Fruit fly (Drosophila melanogaster) whole organism, embryonic: ENCODE measurements around the gene CG10337.

Experiments used
- Atf-2 ChIP-seq: fragments of 200-800 bp; sonication (Bioruptor generic); optimal IDR thresholded peaks from 2 replicates; lab custom pipeline; 2016; ENCODE audit warnings: missing biosample characterization, missing genetic modification characterization
- Atf3 ChIP-seq: fragments of 200-800 bp; sonication (Bioruptor generic); optimal IDR thresholded peaks from 3 replicates; lab custom pipeline; 2016; ENCODE audit warnings: missing biosample characterization, missing genetic modification characterization
- CG11085 ChIP-seq: fragments of 200-800 bp; sonication (Bioruptor generic); IDR thresholded peaks from 2 replicates; pipeline ENCODE4 v1.3.6; 2022; ENCODE audit warnings: missing biosample characterization, missing genetic modification characterization
- CG11723 ChIP-seq: fragments of 200-800 bp; sonication (Bioruptor generic); optimal IDR thresholded peaks from 2 replicates; lab custom pipeline; 2017; ENCODE audit warnings: missing biosample characterization, mild to moderate bottlenecking, missing genetic modification characterization
- CG13123 ChIP-seq: fragments of 200-800 bp; sonication (Bioruptor generic); optimal IDR thresholded peaks from 2 replicates; lab custom pipeline; 2016; ENCODE audit warnings: missing biosample characterization, missing genetic modification characterization
- CG13775 ChIP-seq: fragments of 200-800 bp; sonication (Bioruptor generic); optimal IDR thresholded peaks from 3 replicates; lab custom pipeline; 2017; ENCODE audit warnings: missing biosample characterization, mild to moderate bottlenecking, missing genetic modification characterization
- CG14014 ChIP-seq: fragments of 200-800 bp; sonication (Bioruptor generic); IDR thresholded peaks from 2 replicates; pipeline ENCODE4 v1.3.6; 2022; ENCODE audit warnings: missing biosample characterization, missing genetic modification characterization
- CG14050 ChIP-seq: fragments of 200-800 bp; sonication (Bioruptor generic); IDR thresholded peaks from 3 replicates; pipeline ENCODE4 v1.3.6; 2022; ENCODE audit warnings: missing biosample characterization, missing genetic modification characterization
- CG1529 ChIP-seq: fragments of 200-800 bp; sonication (Bioruptor generic); optimal IDR thresholded peaks from 3 replicates; lab custom pipeline; 2018; ENCODE audit warnings: missing biosample characterization, missing genetic modification characterization
- CG16815 ChIP-seq: fragments of 200-800 bp; sonication (Bioruptor generic); optimal IDR thresholded peaks from 3 replicates; lab custom pipeline; 2017; ENCODE audit warnings: missing biosample characterization, mild to moderate bottlenecking, missing genetic modification characterization
- CG17359 ChIP-seq: fragments of 200-800 bp; sonication (Bioruptor generic); optimal IDR thresholded peaks from 3 replicates; lab custom pipeline; 2018; ENCODE audit warnings: missing biosample characterization, mild to moderate bottlenecking, missing genetic modification characterization, moderate library complexity
- CG18011 ChIP-seq: fragments of 200-800 bp; sonication (Bioruptor generic); optimal IDR thresholded peaks from 2 replicates; lab custom pipeline; 2017; ENCODE audit warnings: missing biosample characterization, missing genetic modification characterization, mild to moderate bottlenecking, moderate library complexity, missing genotype
- CG18476 ChIP-seq: fragments of 200-800 bp; sonication (Bioruptor generic); optimal IDR thresholded peaks from 2 replicates; lab custom pipeline; 2016; ENCODE audit warnings: missing biosample characterization, mild to moderate bottlenecking, missing genetic modification characterization
- CG31365 ChIP-seq: fragments of 200-800 bp; sonication (Bioruptor generic); optimal IDR thresholded peaks from 2 replicates; lab custom pipeline; 2018; ENCODE audit warnings: missing biosample characterization, mild to moderate bottlenecking, missing genetic modification characterization
- CG4282 ChIP-seq: fragments of 200-800 bp; sonication (Bioruptor generic); optimal IDR thresholded peaks from 2 replicates; lab custom pipeline; 2016; ENCODE audit warnings: missing biosample characterization, missing genetic modification characterization
- CG4360 ChIP-seq: fragments of 200-800 bp; sonication (Bioruptor generic); IDR thresholded peaks from 2 replicates; pipeline ENCODE4 v1.3.6; 2022; ENCODE audit warnings: missing biosample characterization, missing genetic modification characterization
- CG43689 ChIP-seq: fragments of 200-800 bp; sonication (Bioruptor generic); IDR thresholded peaks from 2 replicates; pipeline ENCODE4 v1.3.6; 2022; ENCODE audit warnings: missing biosample characterization, missing genetic modification characterization
- CG4730 ChIP-seq: fragments of 200-800 bp; sonication (Bioruptor generic); IDR thresholded peaks from 2 replicates; pipeline ENCODE4 v1.3.6; 2022; ENCODE audit warnings: missing biosample characterization, missing genetic modification characterization
- CG4820 ChIP-seq: fragments of 200-800 bp; sonication (Bioruptor generic); optimal IDR thresholded peaks from 3 replicates; lab custom pipeline; 2016; ENCODE audit warnings: missing biosample characterization, missing genetic modification characterization
- CG5180 ChIP-seq: fragments of 200-800 bp; sonication (Bioruptor generic); optimal IDR thresholded peaks from 3 replicates; lab custom pipeline; 2017; ENCODE audit warnings: missing biosample characterization, missing genetic modification characterization, mild to moderate bottlenecking, moderate library complexity, missing genetic modification reagents
- CoRest ChIP-seq: fragments of 200-800 bp; sonication (Bioruptor generic); optimal IDR thresholded peaks from 3 replicates; lab custom pipeline; 2018; ENCODE audit warnings: missing biosample characterization, mild to moderate bottlenecking, missing genetic modification characterization, moderate library complexity
- D19A ChIP-seq: fragments of 200-800 bp; optimal IDR thresholded peaks from 3 replicates; lab custom pipeline; 2019; ENCODE audit warnings: missing biosample characterization, mild to moderate bottlenecking, missing genetic modification characterization, moderate library complexity
- Dfd ChIP-seq, 2 experiments: fragments of >200 bp; optimal IDR thresholded peaks; 2 replicates each; lab custom pipeline; 2017; ENCODE audit warnings: missing biosample characterization in 2 of 2, missing genetic modification characterization in 2 of 2
- Fer3 ChIP-seq: fragments of 200-800 bp; sonication (Bioruptor generic); optimal IDR thresholded peaks from 2 replicates; lab custom pipeline; 2018; ENCODE audit warnings: missing biosample characterization, mild to moderate bottlenecking, missing genetic modification characterization, moderate library complexity
- Med ChIP-seq: fragments of 200-800 bp; sonication (Bioruptor generic); peaks from one replicate; lab custom pipeline; 2016; ENCODE audit warnings: missing biosample characterization, missing genetic modification characterization, mild to moderate bottlenecking, inconsistent platforms, moderate library complexity
- Oli ChIP-seq: fragments of 200-800 bp; sonication (Bioruptor generic); optimal IDR thresholded peaks from 2 replicates; lab custom pipeline; 2018; ENCODE audit warnings: missing biosample characterization, mild to moderate bottlenecking, missing genetic modification characterization, moderate library complexity
- PHDP ChIP-seq: fragments of 200-800 bp; sonication (Bioruptor generic); optimal IDR thresholded peaks from 3 replicates; lab custom pipeline; 2018; ENCODE audit warnings: missing biosample characterization, mild to moderate bottlenecking, missing genetic modification characterization, moderate library complexity
- Ptx1 ChIP-seq: fragments of 200-800 bp; sonication (Bioruptor generic); IDR thresholded peaks from 2 replicates; pipeline ENCODE4 v1.3.6; 2022; ENCODE audit warnings: missing biosample characterization, missing genetic modification characterization
- Rx ChIP-seq: fragments of 200-800 bp; sonication (Bioruptor generic); IDR thresholded peaks from 2 replicates; pipeline ENCODE4 v1.3.6; 2022; ENCODE audit warnings: missing biosample characterization, missing genetic modification characterization
- TFAM ChIP-seq: fragments of 200-800 bp; sonication (Bioruptor generic); optimal IDR thresholded peaks from 2 replicates; lab custom pipeline; 2017; ENCODE audit warnings: missing biosample characterization, missing genetic modification characterization, inconsistent platforms
- Vsx1 ChIP-seq: fragments of 200-800 bp; sonication (Bioruptor generic); optimal IDR thresholded peaks from 2 replicates; lab custom pipeline; 2017; ENCODE audit warnings: missing biosample characterization, mild to moderate bottlenecking, missing genetic modification characterization, missing genetic modification reagents
- YL-1 ChIP-seq: fragments of 200-800 bp; sonication (Bioruptor generic); optimal IDR thresholded peaks from 3 replicates; lab custom pipeline; 2017; ENCODE audit warnings: missing biosample characterization, mild to moderate bottlenecking, missing genetic modification characterization
- ara ChIP-seq: fragments of 200-800 bp; sonication (Bioruptor generic); IDR thresholded peaks from 2 replicates; pipeline ENCODE4 v1.3.6; 2022; ENCODE audit warnings: missing biosample characterization, missing genetic modification characterization
- bbx ChIP-seq: fragments of 200-800 bp; sonication (Bioruptor generic); IDR thresholded peaks from 2 replicates; pipeline ENCODE4 v1.3.6; 2022; ENCODE audit warnings: missing biosample characterization, missing genetic modification characterization; ENCODE audit not compliant: partially characterized antibody
- cad ChIP-seq: fragments of >200 bp; optimal IDR thresholded peaks from 2 replicates; lab custom pipeline; 2017; ENCODE audit warnings: missing biosample characterization, missing genetic modification characterization
- crol ChIP-seq: fragments of 200-800 bp; sonication (Bioruptor generic); IDR thresholded peaks from 2 replicates; pipeline ENCODE4 v1.3.6; 2022; ENCODE audit warnings: missing biosample characterization, missing genetic modification characterization
- da ChIP-seq: fragments of 200-800 bp; sonication (Bioruptor generic); optimal IDR thresholded peaks from 2 replicates; lab custom pipeline; 2016; ENCODE audit warnings: missing biosample characterization, missing genetic modification characterization
- danr ChIP-seq: fragments of 200-800 bp; sonication (Bioruptor generic); IDR thresholded peaks from 2 replicates; pipeline ENCODE4 v1.3.6; 2022; ENCODE audit warnings: missing biosample characterization, missing genetic modification characterization
- dimm ChIP-seq: fragments of 200-800 bp; sonication (Bioruptor generic); IDR thresholded peaks from 2 replicates; pipeline ENCODE4 v1.3.6; 2022; ENCODE audit warnings: missing biosample characterization, missing genetic modification characterization
- emc ChIP-seq: fragments of 200-800 bp; sonication (Bioruptor generic); optimal IDR thresholded peaks from 2 replicates; lab custom pipeline; 2016; ENCODE audit warnings: missing biosample characterization, missing genetic modification characterization
- ewg ChIP-seq: fragments of 200-800 bp; sonication (Bioruptor generic); optimal IDR thresholded peaks from 3 replicates; lab custom pipeline; 2017; ENCODE audit warnings: mild to moderate bottlenecking, missing biosample characterization, missing genetic modification reagents, missing genetic modification characterization
- gcm ChIP-seq: fragments of 200-800 bp; sonication (Bioruptor generic); optimal IDR thresholded peaks from 2 replicates; lab custom pipeline; 2019; ENCODE audit warnings: missing biosample characterization, mild to moderate bottlenecking, missing genetic modification characterization, moderate library complexity
- inv ChIP-seq: fragments of 200-800 bp; sonication (Bioruptor generic); IDR thresholded peaks from 2 replicates; pipeline ENCODE4 v1.3.6; 2022; ENCODE audit warnings: missing biosample characterization, missing genetic modification characterization; ENCODE audit not compliant: partially characterized antibody
- jing ChIP-seq: fragments of 200-800 bp; sonication (Bioruptor generic); optimal IDR thresholded peaks from 2 replicates; lab custom pipeline; 2018; ENCODE audit warnings: missing biosample characterization, mild to moderate bottlenecking, missing genetic modification characterization
- nmo ChIP-seq: fragments of 200-800 bp; sonication (Bioruptor generic); optimal IDR thresholded peaks from 2 replicates; lab custom pipeline; 2018; ENCODE audit warnings: missing biosample characterization, mild to moderate bottlenecking, missing genetic modification characterization, moderate library complexity
- pfk ChIP-seq: fragments of 200-800 bp; sonication (Bioruptor generic); optimal IDR thresholded peaks from 2 replicates; lab custom pipeline; 2018; ENCODE audit warnings: missing biosample characterization, mild to moderate bottlenecking, missing genetic modification characterization, moderate library complexity
- vnd ChIP-seq: fragments of 200-800 bp; sonication (Bioruptor generic); IDR thresholded peaks from 3 replicates; pipeline ENCODE4 v1.3.6; 2022; ENCODE audit warnings: missing biosample characterization, missing genetic modification characterization; ENCODE audit not compliant: partially characterized antibody
- wek ChIP-seq: fragments of 200-800 bp; sonication (Bioruptor generic); optimal IDR thresholded peaks from 3 replicates; lab custom pipeline; 2018; ENCODE audit warnings: missing biosample characterization, mild to moderate bottlenecking, missing genetic modification characterization, moderate library complexity
- wor ChIP-seq: fragments of 200-800 bp; sonication (Bioruptor generic); IDR thresholded peaks from 2 replicates; pipeline ENCODE4 v1.3.6; 2022; ENCODE audit warnings: missing biosample characterization, missing genetic modification characterization
- zf30C ChIP-seq: fragments of 200-800 bp; sonication (Bioruptor generic); optimal IDR thresholded peaks from 3 replicates; lab custom pipeline; 2018; ENCODE audit warnings: missing biosample characterization, mild to moderate bottlenecking, missing genetic modification characterization

CG10337 gene

DNA sequence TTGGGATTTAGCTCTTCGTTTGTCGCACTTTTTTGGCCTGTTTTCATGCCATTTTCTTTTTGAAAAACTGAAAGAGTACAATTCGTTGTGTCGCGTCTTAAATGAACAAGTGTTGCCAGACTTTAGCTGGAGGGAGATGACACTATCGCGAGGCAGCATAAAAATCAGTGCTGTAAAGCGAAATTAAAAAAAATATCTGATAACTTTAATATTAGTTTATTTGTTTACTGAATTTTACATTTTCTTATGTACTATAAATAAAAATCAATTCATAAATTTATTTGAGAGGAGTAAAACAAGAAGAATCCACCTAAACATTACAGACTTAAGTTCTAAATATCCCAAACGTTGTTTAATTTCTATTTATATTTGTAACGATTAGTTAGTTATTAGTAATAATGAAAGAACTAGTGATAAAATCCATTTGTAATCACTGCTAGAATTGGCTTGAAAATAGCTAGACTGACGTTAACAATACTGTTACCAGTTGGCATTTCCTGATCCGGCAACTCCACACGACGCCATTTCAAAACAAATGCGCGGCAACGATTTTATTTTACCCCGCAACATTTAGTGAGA is 30.5 kb upstream of the CG10337 start, which contains the start of the genes spi and msb1l (continued):
- TF ChIP-seq CG18011 (GFP tag; lab: Kevin White, UChicago) (no peak), Oli (peak; percentile 22), jing (GFP tag; lab: Kevin White, UChicago) (no peak), CG18476 (GFP tag; lab: Kevin White, UChicago) (no peak), dimm (GFP tag; lab: Robert Waterston, UW) (no peak), CG4282 (GFP tag; lab: Kevin White, UChicago) (no peak), Rx (no peak), zf30C (GFP tag; lab: Kevin White, UChicago) (no peak), CoRest (tag; lab: Kevin White, UChicago) (peak; percentile 81), Dfd (GFP tag; optimal IDR thresholded peaks at IDR 0.05; lab: Kevin White, UChicago) (no peak), CG11085 (GFP tag; lab: Robert Waterston, UW) (0 out of 2 replicates have a peak, but pooled peaks have one; percentile 41), CG14050 (GFP tag; lab: Robert Waterston, UW) (no peak), PHDP (tag; lab: Kevin White, UChicago) (no peak), gcm (GFP tag; lab: Kevin White, UChicago) (no peak), CG4730 (GFP tag; lab: Robert Waterston, UW) (no peak), crol (no peak), CG16815 (GFP tag; lab: Kevin White, UChicago) (peak; percentile 50), ewg (GFP tag; lab: Kevin White, UChicago) (no peak), danr (GFP tag; lab: Robert Waterston, UW) (0 out of 2 replicates have a peak, but pooled peaks have one; percentile 31), CG17359 (tag; lab: Kevin White, UChicago) (peak; percentile 7), pfk (GFP tag; lab: Kevin White, UChicago) (no peak), TFAM (GFP tag; lab: Kevin White, UChicago) (no peak), emc (GFP tag; lab: Kevin White, UChicago) (no peak), CG1529 (GFP tag; lab: Kevin White, UChicago) (no peak), nmo (peak; percentile 82), wek (GFP tag; lab: Kevin White, UChicago) (no peak), CG4360 (no peak), inv (GFP tag; lab: Robert Waterston, UW) (peak; percentile 56; the same call in 1 of the 2 replicates), Atf-2 (GFP tag; lab: Kevin White, UChicago) (no peak), Vsx1 (GFP tag; lab: Kevin White, UChicago) (no peak), CG5180 (no peak), Ptx1 (GFP tag; lab: Robert Waterston, UW) (peak; percentile 74), CG31365 (tag; lab: Kevin White, UChicago) (no peak), YL-1 (GFP tag; lab: Kevin White, UChicago) (no peak), da (no peak), ara (GFP tag; lab: Robert Waterston, UW) (no peak), CG11723 (GFP tag; lab: Kevin White, UChicago) (no peak), bbx (GFP tag; lab: Robert Waterston, UW) (peak; percentile 10; the same call in 1 of the 2 replicates), CG43689 (no peak), wor (GFP tag; lab: Robert Waterston, UW) (no peak), cad (GFP tag; lab: Kevin White, UChicago) (no peak), vnd (GFP tag; lab: Robert Waterston, UW) (peak; percentile 45; the same call in 1 of the 3 replicates), Atf3 (GFP tag; lab: Kevin White, UChicago) (no peak), Med (peak; percentile 70), Fer3 (peak; percentile 8), CG13775 (GFP tag; lab: Kevin White, UChicago) (peak; percentile 36), CG4820 (peak; percentile 46), D19A (tag; lab: Kevin White, UChicago) (peak; percentile 37), CG13123 (GFP tag; lab: Kevin White, UChicago) (peak; percentile 38), CG14014 (GFP tag; lab: Robert Waterston, UW) (no peak)
